Worm (Caenorhabditis elegans) whole organism, mixed stage, embryonic: ENCODE data around the gene C54F6.15.

Source experiments
- drap-1 ChIP-seq: fragments of 200-800 bp; sonication (Bioruptor generic); optimal IDR thresholded peaks from 3 replicates; lab custom pipeline; 2018; ENCODE audit warnings: mild to moderate bottlenecking, missing genetic modification characterization, missing compliant biosample characterization
- elt-1 ChIP-seq: sonication (generic microtip); optimal IDR thresholded peaks from 2 replicates; lab custom pipeline; 2017; ENCODE audit warnings: missing genetic modification characterization, mild to moderate bottlenecking, missing compliant biosample characterization, antibody characterized with exemption, moderate library complexity, borderline replicate concordance; ENCODE audit not compliant: insufficient read depth
- lin-13 ChIP-seq: fragments of 150-350 bp; optimal IDR thresholded peaks from 2 replicates; lab custom pipeline; 2014; ENCODE audit warnings: missing biosample characterization, missing genetic modification characterization
- mab-5 ChIP-seq: fragments of 150-350 bp; optimal IDR thresholded peaks from 2 replicates; lab custom pipeline; 2014; ENCODE audit warnings: missing biosample characterization, missing genetic modification characterization
- nhr-2 ChIP-seq: fragments of 150-350 bp; optimal IDR thresholded peaks from 2 replicates; lab custom pipeline; 2014; ENCODE audit warnings: missing biosample characterization, missing genetic modification characterization
- nhr-237 ChIP-seq: fragments of 150-350 bp; optimal IDR thresholded peaks from 2 replicates; lab custom pipeline; 2014; ENCODE audit warnings: missing biosample characterization, missing genetic modification characterization
- nhr-28 ChIP-seq: fragments of 150-350 bp; optimal IDR thresholded peaks from 2 replicates; lab custom pipeline; 2014; ENCODE audit warnings: missing biosample characterization, missing genetic modification characterization
- pha-4 ChIP-seq: fragments of 150-350 bp; optimal IDR thresholded peaks from 2 replicates; lab custom pipeline; 2018; ENCODE audit warnings: missing biosample characterization, missing genetic modification reagents, missing genetic modification characterization
- snpc-4 ChIP-seq: fragments of 150-350 bp; optimal IDR thresholded peaks from 2 replicates; lab custom pipeline; 2014; ENCODE audit warnings: missing biosample characterization, missing genetic modification characterization
- sptf-1 ChIP-seq: sonication (generic microtip); optimal IDR thresholded peaks from 2 replicates; lab custom pipeline; 2017; ENCODE audit warnings: mild to moderate bottlenecking, missing genetic modification characterization, moderate library complexity, missing compliant biosample characterization
- zip-8 ChIP-seq: fragments of 150-350 bp; optimal IDR thresholded peaks from 2 replicates; lab custom pipeline; 2014; ENCODE audit warnings: missing biosample characterization, missing genetic modification characterization
- ztf-11 ChIP-seq: fragments of 150-350 bp; optimal IDR thresholded peaks from 2 replicates; lab custom pipeline; 2014; ENCODE audit warnings: missing biosample characterization, missing genetic modification characterization

ce11 chrV:7497440-7497839, 24.7 kb downstream of the C54F6.15 start, which contains the start of gene srh-79:
- TF ChIP-seq ztf-11 (tag; lab: Kevin White, UChicago) (no peak), lin-13 (tag; lab: Kevin White, UChicago) (no peak), nhr-28 (tag; lab: Kevin White, UChicago) (no peak), sptf-1 (tag; lab: Kevin White, UChicago) (no peak), snpc-4 (tag; lab: Kevin White, UChicago) (no peak), nhr-237 (tag; lab: Kevin White, UChicago) (no peak), elt-1 (tag; lab: Kevin White, UChicago) (no peak), pha-4 (tag; lab: Kevin White, UChicago) (no peak), nhr-2 (tag; lab: Kevin White, UChicago) (no peak), mab-5 (no peak), drap-1 (GFP tag; lab: Kevin White, UChicago) (no peak), zip-8 (tag; lab: Kevin White, UChicago) (no peak)
